Worm (Caenorhabditis elegans): ENCODE data around the gene W02B12.1.

DNA sequence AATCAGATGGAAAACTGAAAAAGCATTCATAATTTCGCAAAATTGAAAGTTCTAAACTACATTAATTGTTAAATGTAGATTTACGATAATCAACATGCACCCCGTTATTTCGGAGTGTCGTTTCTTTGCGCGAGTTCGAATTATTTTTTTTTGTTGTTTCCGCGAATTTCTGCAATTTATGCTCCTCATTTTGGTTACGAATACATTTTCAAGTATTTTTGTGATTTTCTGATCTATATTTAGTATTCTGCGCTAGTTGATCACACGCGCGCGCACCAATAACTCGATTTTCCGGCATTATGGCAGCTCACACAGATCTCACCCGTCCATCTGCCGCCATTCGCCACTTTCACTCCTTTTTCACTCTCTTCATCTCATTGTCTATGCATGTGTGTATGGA lies 8.6 kb upstream of the W02B12.1 start, which contains the start of gene VW02B12L.2:
- TF ChIP-seq tra-4 (tag; optimal IDR thresholded peaks at IDR 0.05) (no peak), ama-1 (optimal IDR thresholded peaks at IDR 0.05) (no peak), tbx-37 (GFP tag; conservative IDR thresholded peaks at IDR 0.05) (no peak)

Measured in whole organism, early embryonic.